Worm (Caenorhabditis elegans) whole organism, L1 larva: ENCODE results near the gene pycr-4.
A peak's percentile ranks its signal among the peaks of the same experiment; 100 is the strongest.

Source experiments
- C04F5.9 ChIP-seq: sonication (generic microtip); optimal IDR thresholded peaks from 2 replicates; lab custom pipeline; 2016; ENCODE audit warnings: missing genetic modification characterization, missing compliant biosample characterization
- C34B4.2 ChIP-seq: sonication (generic microtip); optimal IDR thresholded peaks from 2 replicates; lab custom pipeline; 2017; ENCODE audit warnings: mild to moderate bottlenecking, missing genetic modification characterization, missing compliant biosample characterization
- aly-2 ChIP-seq: fragments of 150-350 bp; optimal IDR thresholded peaks from 2 replicates; lab custom pipeline; 2014; ENCODE audit warnings: missing biosample characterization, missing genetic modification characterization
- ama-1 ChIP-seq: fragments of 150-350 bp; optimal IDR thresholded peaks from 2 replicates; lab custom pipeline; 2014
- ceh-63 ChIP-seq: fragments of 200-800 bp; sonication (Bioruptor generic); optimal IDR thresholded peaks from 2 replicates; lab custom pipeline; 2018; ENCODE audit warnings: mild to moderate bottlenecking, missing genetic modification characterization, missing compliant biosample characterization
- ceh-8 ChIP-seq: fragments of 200-800 bp; sonication (Bioruptor generic); optimal IDR thresholded peaks from 2 replicates; lab custom pipeline; 2018; ENCODE audit warnings: mild to moderate bottlenecking, missing genetic modification characterization, moderate library complexity, missing compliant biosample characterization
- ceh-82 ChIP-seq, 3 experiments: fragments of 150-350 bp in 1 of 3; sonication (generic microtip) in 2 of 3; optimal IDR thresholded peaks; 2 replicates each; lab custom pipeline; 2014 to 2017; ENCODE audit warnings: missing biosample characterization in 3 of 3, missing genetic modification characterization in 3 of 3
- ceh-88 ChIP-seq: fragments of 200-800 bp; sonication (Bioruptor generic); IDR thresholded peaks from 2 replicates; pipeline ENCODE4 v1.3.6; 2022; ENCODE audit warnings: missing genetic modification characterization, missing compliant biosample characterization
- ceh-90 ChIP-seq: sonication (generic microtip); optimal IDR thresholded peaks from 2 replicates; lab custom pipeline; 2016; ENCODE audit warnings: missing genetic modification characterization, missing compliant biosample characterization
- dpl-1 ChIP-seq, 3 experiments: fragments of 150-350 bp in 2 of 3; sonication (generic microtip) in 1 of 3; optimal IDR thresholded peaks; 2 replicates each; lab custom pipeline; 2014 to 2017; ENCODE audit warnings: missing biosample characterization in 3 of 3, missing genetic modification characterization in 3 of 3, missing genetic modification reagents in 3 of 3
- dsc-1 ChIP-seq: sonication (generic microtip); optimal IDR thresholded peaks from 2 replicates; lab custom pipeline; 2016; ENCODE audit warnings: mild to moderate bottlenecking, missing genetic modification characterization, missing compliant biosample characterization
- efl-1 ChIP-seq, 4 experiments: fragments of 150-350 bp; optimal IDR thresholded peaks in 3 of 4; peaks in 1 of 4; 1 replicate in 1 of 4; 2 replicates in 3 of 4; lab custom pipeline; 2014; ENCODE audit warnings: missing biosample characterization in 2 of 4, missing genetic modification characterization in 2 of 4, missing genetic modification reagents in 2 of 4
- egl-13 ChIP-seq: sonication (generic microtip); optimal IDR thresholded peaks from 2 replicates; lab custom pipeline; 2016; ENCODE audit warnings: missing genotype, missing genetic modification reagents, missing genetic modification characterization, missing compliant biosample characterization
- elt-2 ChIP-seq: sonication (generic microtip); optimal IDR thresholded peaks from 2 replicates; lab custom pipeline; 2016; ENCODE audit warnings: missing genetic modification characterization, mild to moderate bottlenecking, inconsistent platforms, missing compliant biosample characterization, missing genetic modification reagents
- elt-3 ChIP-seq, 6 experiments: fragments of 150-350 bp in 1 of 6; sonication (generic microtip); optimal IDR thresholded peaks; 2 replicates each; lab custom pipeline; 2017 to 2018; ENCODE audit warnings: missing biosample characterization in 6 of 6, missing genetic modification characterization in 6 of 6, inconsistent platforms in 1 of 6
- ets-5 ChIP-seq: fragments of 200-800 bp; sonication (Bioruptor generic); IDR thresholded peaks from 2 replicates; pipeline ENCODE4 v1.3.6; 2022; ENCODE audit warnings: missing genetic modification characterization, missing compliant biosample characterization
- fkh-8 ChIP-seq: sonication (generic microtip); optimal IDR thresholded peaks from 2 replicates; lab custom pipeline; 2016; ENCODE audit warnings: mild to moderate bottlenecking, missing genetic modification characterization, missing compliant biosample characterization
- fos-1 ChIP-seq: fragments of 150-350 bp; optimal IDR thresholded peaks from 2 replicates; lab custom pipeline; 2014; ENCODE audit warnings: missing biosample characterization, missing genetic modification characterization
- grh-1 ChIP-seq: fragments of 200-800 bp; sonication (Bioruptor generic); IDR thresholded peaks from 2 replicates; pipeline ENCODE4 v1.3.6; 2022; ENCODE audit warnings: missing genetic modification reagents, missing genetic modification characterization, missing compliant biosample characterization
- hlh-4 ChIP-seq: sonication (generic microtip); optimal IDR thresholded peaks from 2 replicates; lab custom pipeline; 2016; ENCODE audit warnings: mild to moderate bottlenecking, missing genetic modification characterization, missing compliant biosample characterization
- isw-1 ChIP-seq: fragments of 200-800 bp; sonication (Bioruptor generic); IDR thresholded peaks from 2 replicates; pipeline ENCODE4 v1.3.6; 2022; ENCODE audit warnings: missing genetic modification characterization, missing compliant biosample characterization
- lin-13 ChIP-seq: fragments of 150-350 bp; optimal IDR thresholded peaks from 2 replicates; lab custom pipeline; 2014; ENCODE audit warnings: missing biosample characterization, missing genetic modification reagents, missing genetic modification characterization
- lin-35 ChIP-seq, 2 experiments: fragments of 150-350 bp; optimal IDR thresholded peaks; 2 replicates each; lab custom pipeline; 2014; ENCODE audit warnings: missing biosample characterization in 2 of 2, missing genetic modification characterization in 2 of 2, missing genetic modification reagents in 2 of 2
- lsy-2 ChIP-seq, 2 experiments: fragments of 150-350 bp; optimal IDR thresholded peaks; 2 replicates each; lab custom pipeline; 2014; ENCODE audit warnings: missing biosample characterization in 2 of 2, missing genetic modification characterization in 2 of 2
- mdl-1 ChIP-seq, 2 experiments: fragments of 150-350 bp; optimal IDR thresholded peaks; 2 replicates each; lab custom pipeline; 2014 to 2017; ENCODE audit warnings: missing biosample characterization in 2 of 2, missing genetic modification characterization in 2 of 2, inconsistent platforms in 1 of 2
- mef-2 ChIP-seq: fragments of 150-350 bp; optimal IDR thresholded peaks from 2 replicates; lab custom pipeline; 2014; ENCODE audit warnings: missing biosample characterization, missing genetic modification characterization
- nhr-11 ChIP-seq: fragments of 150-350 bp; optimal IDR thresholded peaks from 2 replicates; lab custom pipeline; 2014; ENCODE audit warnings: missing biosample characterization, missing genetic modification characterization
- nhr-19 ChIP-seq: fragments of 200-800 bp; sonication (Bioruptor generic); conservative IDR thresholded peaks from 2 replicates; pipeline ENCODE4 v1.3.6; 2022; ENCODE audit warnings: missing genetic modification characterization, missing compliant biosample characterization
- nhr-20 ChIP-seq: sonication (generic microtip); optimal IDR thresholded peaks from 2 replicates; lab custom pipeline; 2016; ENCODE audit warnings: mild to moderate bottlenecking, missing genetic modification characterization, missing compliant biosample characterization
- nhr-47 ChIP-seq: sonication (generic microtip); optimal IDR thresholded peaks from 2 replicates; lab custom pipeline; 2016; ENCODE audit warnings: mild to moderate bottlenecking, missing genetic modification characterization, moderate library complexity, missing compliant biosample characterization
- nhr-71 ChIP-seq: sonication (generic microtip); optimal IDR thresholded peaks from 2 replicates; lab custom pipeline; 2016; ENCODE audit warnings: mild to moderate bottlenecking, missing genetic modification characterization, moderate library complexity, missing compliant biosample characterization
- nhr-76 ChIP-seq: sonication (generic microtip); optimal IDR thresholded peaks from 2 replicates; lab custom pipeline; 2017; ENCODE audit warnings: missing biosample characterization, missing genetic modification characterization
- nhr-85 ChIP-seq: sonication (generic microtip); peaks from one replicate; lab custom pipeline; 2016; ENCODE audit warnings: missing genetic modification characterization, inconsistent platforms, missing compliant biosample characterization
- nhr-90 ChIP-seq: sonication (generic microtip); optimal IDR thresholded peaks from 2 replicates; lab custom pipeline; 2016; ENCODE audit warnings: mild to moderate bottlenecking, missing genetic modification characterization, missing compliant biosample characterization; ENCODE audit not compliant: poor library complexity
- pag-3 ChIP-seq: sonication (generic microtip); optimal IDR thresholded peaks from 2 replicates; lab custom pipeline; 2017; ENCODE audit warnings: missing genetic modification characterization, mild to moderate bottlenecking, missing compliant biosample characterization, antibody characterized with exemption, borderline replicate concordance; ENCODE audit not compliant: insufficient read depth
- pax-3 ChIP-seq: fragments of 200-800 bp; sonication (Bioruptor generic); optimal IDR thresholded peaks from 2 replicates; lab custom pipeline; 2018; ENCODE audit warnings: mild to moderate bottlenecking, missing genetic modification characterization, moderate library complexity, missing compliant biosample characterization
- rnt-1 ChIP-seq: sonication (generic microtip); optimal IDR thresholded peaks from 2 replicates; lab custom pipeline; 2016; ENCODE audit warnings: mild to moderate bottlenecking, missing genetic modification characterization, moderate library complexity, missing compliant biosample characterization
- snpc-4 ChIP-seq: fragments of 150-350 bp; optimal IDR thresholded peaks from 2 replicates; lab custom pipeline; 2014; ENCODE audit warnings: missing biosample characterization, missing genetic modification characterization
- snu-23 ChIP-seq: sonication (generic microtip); optimal IDR thresholded peaks from 2 replicates; lab custom pipeline; 2016; ENCODE audit warnings: missing genetic modification characterization, missing compliant biosample characterization
- sptf-1 ChIP-seq: fragments of 150-350 bp; optimal IDR thresholded peaks from 2 replicates; lab custom pipeline; 2014; ENCODE audit warnings: missing biosample characterization, missing genetic modification characterization
- sup-37 ChIP-seq: fragments of 200-800 bp; sonication (Bioruptor generic); optimal IDR thresholded peaks from 2 replicates; lab custom pipeline; 2018; ENCODE audit warnings: mild to moderate bottlenecking, missing genetic modification characterization, missing compliant biosample characterization
- swsn-7 ChIP-seq: sonication (generic microtip); optimal IDR thresholded peaks from 2 replicates; lab custom pipeline; 2016; ENCODE audit warnings: missing genetic modification characterization, missing compliant biosample characterization
- tbx-2 ChIP-seq: sonication (generic microtip); optimal IDR thresholded peaks from 2 replicates; lab custom pipeline; 2016; ENCODE audit warnings: missing genetic modification characterization, missing compliant biosample characterization
- unc-30 ChIP-seq: sonication (generic microtip); optimal IDR thresholded peaks from 2 replicates; lab custom pipeline; 2017; ENCODE audit warnings: missing biosample characterization, missing genetic modification characterization
- unc-62 ChIP-seq: fragments of 150-350 bp; optimal IDR thresholded peaks from 2 replicates; lab custom pipeline; 2014; ENCODE audit warnings: missing biosample characterization, missing genetic modification reagents, missing genetic modification characterization
- unc-86 ChIP-seq: sonication (generic microtip); optimal IDR thresholded peaks from 2 replicates; lab custom pipeline; 2016; ENCODE audit warnings: missing genetic modification characterization, missing compliant biosample characterization
- vab-15 ChIP-seq: sonication (generic microtip); optimal IDR thresholded peaks from 2 replicates; lab custom pipeline; 2017; ENCODE audit warnings: missing genotype, mild to moderate bottlenecking, missing genetic modification characterization, missing compliant biosample characterization
- ztf-11 ChIP-seq, 2 experiments: sonication (generic microtip); optimal IDR thresholded peaks; 2 replicates each; lab custom pipeline; 2016 to 2017; ENCODE audit warnings: missing genetic modification characterization in 2 of 2, missing biosample characterization in 1 of 2, missing compliant biosample characterization in 1 of 2
- ztf-4 ChIP-seq: fragments of 150-350 bp; optimal IDR thresholded peaks from 2 replicates; lab custom pipeline; 2014; ENCODE audit warnings: missing biosample characterization, missing genetic modification characterization

Gene pycr-4

DNA sequence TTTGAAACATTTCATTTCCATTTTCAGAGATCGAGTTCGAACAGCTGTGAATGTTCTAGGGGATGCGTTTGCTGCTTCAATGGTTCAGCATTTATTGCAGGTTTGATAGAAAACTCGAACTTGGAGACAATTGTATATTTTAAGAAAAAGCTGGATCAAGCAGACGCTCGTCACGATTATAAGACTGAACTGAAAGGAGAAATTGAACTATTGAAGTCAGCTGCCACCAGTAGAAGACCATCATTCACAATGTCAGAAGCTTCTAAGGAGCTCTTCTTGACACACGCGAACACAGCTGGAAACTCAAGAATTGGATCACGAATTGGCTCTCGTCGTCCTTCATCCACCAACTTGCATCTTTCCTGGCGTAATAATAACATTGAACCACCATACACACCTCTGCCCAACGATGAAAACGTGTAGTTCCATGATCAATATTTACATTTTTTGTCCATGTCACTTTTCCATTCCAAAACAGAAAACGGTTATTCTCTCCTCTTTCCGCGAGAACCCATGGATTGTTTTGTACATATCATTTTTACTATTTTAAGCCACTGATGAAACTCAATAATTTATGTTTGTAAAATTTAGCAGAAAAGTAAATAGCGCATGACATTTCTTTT is 28.9 kb upstream of the pycr-4 start:
- TF ChIP-seq lsy-2 (tag; optimal IDR thresholded peaks at IDR 0.05; lab: Kevin White, UChicago) (peak in 1 of 2 experiments; percentile 32), pax-3 (tag; lab: Kevin White, UChicago) (peak; percentile 44), ceh-88 (GFP tag; lab: Robert Waterston, UW) (peak; percentile 25; the same call in 1 of the 2 replicates), sup-37 (GFP tag; lab: Kevin White, UChicago) (peak; percentile 47), mef-2 (tag; lab: Kevin White, UChicago) (no peak), nhr-19 (GFP tag; lab: Robert Waterston, UW) (peak; percentile 24; the same call in 1 of the 2 replicates), aly-2 (tag; lab: Kevin White, UChicago) (peak; percentile 87), efl-1 (optimal IDR thresholded peaks at IDR 0.05; lab: Kevin White, UChicago) (peak in 1 of 2 experiments; percentile 15), efl-1 (GFP tag; optimal IDR thresholded peaks at IDR 0.05 in 1 of 2; lab: Kevin White, UChicago) (peak in 1 of 2 experiments; percentile 88), ceh-63 (GFP tag; lab: Kevin White, UChicago) (no peak), nhr-76 (tag; lab: Kevin White, UChicago) (no peak), C04F5.9 (tag; lab: Kevin White, UChicago) (no peak), snu-23 (peak; percentile 62), C34B4.2 (no peak), nhr-90 (tag; lab: Kevin White, UChicago) (peak; percentile 63), ets-5 (GFP tag; lab: Robert Waterston, UW) (no peak), ceh-8 (no peak), isw-1 (GFP tag; lab: Robert Waterston, UW) (no peak), grh-1 (0 out of 2 replicates have a peak, but pooled peaks have one; percentile 28), ceh-90 (tag; lab: Kevin White, UChicago) (no peak), nhr-11 (no peak), dpl-1 (GFP tag; optimal IDR thresholded peaks at IDR 0.05; lab: Kevin White, UChicago) (peak in 1 of 3 experiments; percentile 34), nhr-47 (tag; lab: Kevin White, UChicago) (peak; percentile 45), elt-2 (tag; lab: Kevin White, UChicago) (peak; percentile 3), rnt-1 (tag; lab: Kevin White, UChicago) (peak; percentile 50), ztf-4 (tag; lab: Kevin White, UChicago) (peak; percentile 67), nhr-85 (tag; lab: Kevin White, UChicago) (peak; percentile 84), nhr-20 (tag; lab: Kevin White, UChicago) (peak; percentile 14), vab-15 (tag; lab: Kevin White, UChicago) (no peak), tbx-2 (tag; lab: Kevin White, UChicago) (peak; percentile 1), nhr-71 (peak; percentile 72), ama-1 (lab: Kevin White, UChicago) (peak; percentile 90), fos-1 (tag; lab: Kevin White, UChicago) (no peak), pag-3 (tag; lab: Kevin White, UChicago) (no peak), sptf-1 (tag; lab: Kevin White, UChicago) (no peak), unc-30 (tag; lab: Kevin White, UChicago) (no peak), swsn-7 (tag; lab: Kevin White, UChicago) (peak; percentile 44), lin-35 (GFP tag; optimal IDR thresholded peaks at IDR 0.05; lab: Kevin White, UChicago) (peak in 1 of 2 experiments; percentile 59), dsc-1 (peak; percentile 25), ztf-11 (tag; optimal IDR thresholded peaks at IDR 0.05; lab: Kevin White, UChicago) (peak in 1 of 2 experiments; percentile 11), fkh-8 (tag; lab: Kevin White, UChicago) (no peak)

- TF ChIP-seq grh-1 (no peak), elt-3 (tag; optimal IDR thresholded peaks at IDR 0.05; lab: Kevin White, UChicago) (no peak), dpl-1 (GFP tag; optimal IDR thresholded peaks at IDR 0.05; lab: Kevin White, UChicago) (no peak), ceh-63 (GFP tag; lab: Kevin White, UChicago) (no peak), fos-1 (tag; lab: Kevin White, UChicago) (no peak), mdl-1 (tag; optimal IDR thresholded peaks at IDR 0.05; lab: Kevin White, UChicago) (no peak), unc-62 (GFP tag; lab: Kevin White, UChicago) (no peak), egl-13 (tag; lab: Kevin White, UChicago) (no peak), snpc-4 (tag; lab: Kevin White, UChicago) (no peak), lin-13 (GFP tag; lab: Kevin White, UChicago) (no peak), ceh-82 (tag; optimal IDR thresholded peaks at IDR 0.05; lab: Kevin White, UChicago) (no peak), nhr-19 (GFP tag; lab: Robert Waterston, UW) (no peak), lsy-2 (tag; optimal IDR thresholded peaks at IDR 0.05; lab: Kevin White, UChicago) (no peak), hlh-4 (no peak), unc-86 (tag; lab: Kevin White, UChicago) (no peak)
These were observed 26.2 kb upstream of the pycr-4 start, which contains the start of gene glt-6 for ce11 chrIV:7503322-7503721. Gene glt-6 (plus strand): TSS chrIV:7503622.
